Worm (Caenorhabditis elegans) whole organism, L4 larva: ENCODE data around the gene R01H2.1.

ENCODE experiments used
- ama-1 ChIP-seq: fragments of 150-350 bp; optimal IDR thresholded peaks from 2 replicates; lab custom pipeline; 2014; ENCODE audit warnings: inconsistent platforms, mixed read lengths
- jun-1 ChIP-seq: fragments of 150-350 bp; optimal IDR thresholded peaks from 2 replicates; lab custom pipeline; 2014; ENCODE audit warnings: missing biosample characterization, missing genetic modification reagents, missing genetic modification characterization
- lin-39 ChIP-seq: fragments of 150-350 bp; optimal IDR thresholded peaks from 2 replicates; lab custom pipeline; 2014; ENCODE audit warnings: missing biosample characterization, missing genetic modification reagents, missing genetic modification characterization
- nhr-102 ChIP-seq: sonication (generic microtip); optimal IDR thresholded peaks from 2 replicates; lab custom pipeline; 2016; ENCODE audit warnings: mild to moderate bottlenecking, missing genetic modification characterization, moderate library complexity, missing compliant biosample characterization

DNA sequence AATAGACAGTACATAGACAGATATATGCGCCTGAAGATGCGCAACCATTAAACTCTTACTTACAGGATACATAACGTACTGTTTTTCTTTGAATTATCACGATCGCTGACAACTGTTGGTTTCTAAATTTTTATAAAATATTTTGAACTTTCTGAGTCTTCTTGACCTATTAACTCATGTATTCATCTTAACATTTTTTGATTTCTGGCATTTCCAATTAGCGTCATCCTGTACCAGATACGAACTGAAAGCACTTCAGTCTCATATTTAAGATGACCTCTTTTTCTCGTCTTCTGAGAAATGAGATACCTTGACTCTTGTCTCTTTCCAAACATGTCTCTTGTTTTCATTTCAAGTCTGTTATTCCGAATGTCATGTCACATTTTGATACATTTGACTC lies 48.9 kb upstream of the R01H2.1 start:
- TF ChIP-seq lin-39 = no peak
- no peak for TF ChIP-seq ama-1 (lab: Kevin White, UChicago)
- TF ChIP-seq jun-1 (tag; lab: Kevin White, UChicago) = no peak
- TF ChIP-seq nhr-102 (tag; lab: Kevin White, UChicago) = no peak
